Worm (Caenorhabditis elegans) whole organism, L3 larva: ENCODE results near the gene C04G2.5.

Experiments
- ama-1 ChIP-seq: fragments of 150-350 bp; optimal IDR thresholded peaks from 2 replicates; lab custom pipeline; 2018
- daf-12 ChIP-seq: fragments of 150-350 bp; optimal IDR thresholded peaks from 2 replicates; lab custom pipeline; 2014; ENCODE audit warnings: missing biosample characterization, missing genetic modification reagents, missing genetic modification characterization
- elt-3 ChIP-seq, 3 experiments: fragments of 150-350 bp in 1 of 3; sonication (generic microtip) in 2 of 3; optimal IDR thresholded peaks; 2 replicates in 2 of 3; 4 replicates in 1 of 3; lab custom pipeline; 2014 to 2017; ENCODE audit warnings: missing biosample characterization in 3 of 3, missing genetic modification characterization in 3 of 3
- lin-39 ChIP-seq: fragments of 150-350 bp; optimal IDR thresholded peaks from 2 replicates; lab custom pipeline; 2018; ENCODE audit warnings: missing biosample characterization, missing genetic modification reagents, missing genetic modification characterization
- mdl-1 ChIP-seq: fragments of 150-350 bp; optimal IDR thresholded peaks from 2 replicates; lab custom pipeline; 2014; ENCODE audit warnings: missing biosample characterization, missing genetic modification characterization
- nhr-11 ChIP-seq: fragments of 150-350 bp; optimal IDR thresholded peaks from 2 replicates; lab custom pipeline; 2014; ENCODE audit warnings: missing biosample characterization, missing genetic modification characterization
- sea-2 ChIP-seq: fragments of 150-350 bp; sonication (generic microtip); optimal IDR thresholded peaks from 4 replicates; lab custom pipeline; 2014; ENCODE audit warnings: missing biosample characterization, missing genetic modification reagents, missing genetic modification characterization
- unc-62 ChIP-seq: fragments of 150-350 bp; sonication (generic microtip); optimal IDR thresholded peaks from 4 replicates; lab custom pipeline; 2014; ENCODE audit warnings: missing biosample characterization, missing genetic modification reagents, missing genetic modification characterization
- zag-1 ChIP-seq: fragments of 150-350 bp; optimal IDR thresholded peaks from 2 replicates; lab custom pipeline; 2014; ENCODE audit warnings: missing biosample characterization, missing genetic modification characterization
- ztf-11 ChIP-seq: fragments of 150-350 bp; optimal IDR thresholded peaks from 2 replicates; lab custom pipeline; 2014; ENCODE audit warnings: missing biosample characterization, missing genetic modification characterization

DNA sequence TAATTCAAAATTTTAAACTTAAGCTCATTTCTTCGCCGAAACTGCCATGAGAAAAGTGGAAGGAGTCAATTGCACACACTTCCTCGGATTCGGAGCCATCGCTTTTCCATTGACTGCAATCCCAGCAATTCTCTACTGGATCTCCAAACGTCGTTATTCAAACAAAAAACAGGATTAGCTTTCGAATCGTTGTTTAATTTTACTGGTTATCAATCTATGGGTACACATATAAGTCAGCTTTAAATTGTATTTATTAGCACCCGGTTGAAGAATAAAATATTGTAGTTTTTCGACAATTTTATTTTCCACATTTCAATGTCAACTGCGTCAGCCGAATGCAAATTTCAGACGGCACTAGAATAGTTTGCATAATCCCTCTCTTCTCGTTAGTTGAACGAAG lies 34.9 kb upstream of the C04G2.5 start, which contains the start of gene glt-3:
- TF ChIP-seq mdl-1 (tag; lab: Kevin White, UChicago) (no peak), ama-1 (lab: Kevin White, UChicago) (no peak), sea-2 (GFP tag; lab: Kevin White, UChicago) (no peak), zag-1 (tag; lab: Kevin White, UChicago) (no peak), lin-39 (tag; lab: Kevin White, UChicago) (no peak), nhr-11 (tag; lab: Kevin White, UChicago) (no peak), unc-62 (GFP tag; lab: Kevin White, UChicago) (no peak), elt-3 (tag; optimal IDR thresholded peaks at IDR 0.05; lab: Kevin White, UChicago) (no peak), ztf-11 (tag; lab: Kevin White, UChicago) (no peak), daf-12 (tag; lab: Kevin White, UChicago) (no peak)
